Fruit fly (Drosophila melanogaster): ENCODE results near the gene CecA2.

CecA2 gene

DNA sequence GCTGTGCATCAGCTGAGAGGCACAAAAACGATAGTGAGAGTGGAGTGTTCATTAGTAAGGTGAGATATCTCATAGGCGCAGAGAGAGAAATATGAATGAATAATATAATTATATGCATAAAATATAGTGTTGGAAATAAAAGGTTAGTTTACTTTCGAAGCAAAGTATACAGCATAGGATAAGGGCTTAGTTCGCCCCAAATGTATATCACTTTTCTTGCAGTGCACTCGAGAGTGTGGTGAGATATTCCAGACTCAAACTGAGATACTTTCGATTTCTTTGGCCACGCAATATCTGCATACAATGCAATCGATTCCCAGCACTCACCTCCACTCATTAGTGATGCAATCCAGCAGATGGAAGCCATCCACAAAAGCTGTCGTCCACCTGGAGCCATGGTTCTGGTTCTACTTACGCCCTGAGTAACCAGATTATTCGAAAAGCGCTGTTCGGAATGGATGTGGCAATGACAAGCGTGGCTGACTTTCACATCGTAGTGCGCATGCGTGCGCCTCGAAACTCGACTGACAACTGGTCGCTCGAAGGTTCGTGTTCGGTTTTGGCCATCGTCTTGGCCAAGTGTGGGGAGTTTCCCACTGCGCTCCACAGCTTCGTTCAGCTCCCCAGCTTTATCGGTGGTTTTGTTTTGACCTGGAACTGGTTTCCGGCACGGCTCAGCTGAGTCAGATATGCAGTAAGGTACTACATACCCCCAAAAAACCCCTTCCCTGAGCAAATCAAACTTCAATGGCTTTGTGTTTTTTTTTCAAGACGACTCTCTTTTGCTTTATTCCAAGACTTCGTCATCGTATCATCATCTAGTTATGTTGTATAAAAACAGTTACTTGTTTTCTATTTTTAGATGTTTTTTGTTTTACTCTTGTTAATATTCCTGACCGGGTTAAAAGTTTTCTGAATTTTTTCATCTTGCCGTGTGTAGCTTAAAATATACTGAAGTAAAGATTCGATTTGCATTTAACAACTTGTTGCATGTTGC, 41.0 kb upstream of the CecA2 start, which contains the start of gene Rsod (continued):
- TF ChIP-seq wor (GFP tag; IDR thresholded peaks at IDR 0.05) (peak; percentile 28; the same call in 1 of the 2 replicates), CG18599 (GFP tag; optimal IDR thresholded peaks at IDR 0.05) (peak; percentile 20), CG4854 (GFP tag; optimal IDR thresholded peaks at IDR 0.05) (no peak), CG11085 (GFP tag; IDR thresholded peaks at IDR 0.05) (0 out of 2 replicates have a peak, but pooled peaks have one; percentile 45), bbx (GFP tag; IDR thresholded peaks at IDR 0.05; ENCODE audit: partially characterized antibody) (peak; percentile 22; the same call in 1 of the 2 replicates), Vsx1 (GFP tag; optimal IDR thresholded peaks at IDR 0.05) (peak; percentile 64), CG33213 (GFP tag; optimal IDR thresholded peaks at IDR 0.05) (no peak), seq (GFP tag; IDR thresholded peaks at IDR 0.05) (peak; percentile 70), CoRest (tag; optimal IDR thresholded peaks at IDR 0.05) (peak; percentile 27), CG5953 (GFP tag; IDR thresholded peaks at IDR 0.05) (peak; percentile 47), BtbVII (GFP tag; optimal IDR thresholded peaks at IDR 0.05) (peak; percentile 10), Sox102F (GFP tag; optimal IDR thresholded peaks at IDR 0.05) (peak; percentile 72), bab2 (GFP tag; optimal IDR thresholded peaks at IDR 0.05) (no peak), emc (GFP tag; optimal IDR thresholded peaks at IDR 0.05) (no peak), CG9437 (GFP tag; optimal IDR thresholded peaks at IDR 0.05) (peak; percentile 15), wdn (GFP tag; IDR thresholded peaks at IDR 0.05) (0 out of 2 replicates have a peak, but pooled peaks have one; percentile 33), CG1529 (GFP tag; optimal IDR thresholded peaks at IDR 0.05) (peak; percentile 67), lmd (GFP tag; IDR thresholded peaks at IDR 0.05) (peak; percentile 75), her (GFP tag; optimal IDR thresholded peaks at IDR 0.05) (no peak), amos (GFP tag; IDR thresholded peaks at IDR 0.05; ENCODE audit: partially characterized antibody) (no peak; the same call in 1 of the 2 replicates), Elba2 (GFP tag; optimal IDR thresholded peaks at IDR 0.05) (no peak), CG7839 (tag; optimal IDR thresholded peaks at IDR 0.05) (peak; percentile 62), Bgb (GFP tag; IDR thresholded peaks at IDR 0.05; ENCODE audit: partially characterized antibody) (no peak), HLH54F (GFP tag; optimal IDR thresholded peaks at IDR 0.05) (no peak), toy (GFP tag; IDR thresholded peaks at IDR 0.05) (peak; percentile 60), CG12155 (GFP tag; optimal IDR thresholded peaks at IDR 0.05) (no peak), fd102C (GFP tag; optimal IDR thresholded peaks at IDR 0.05) (no peak), Oaz (GFP tag; IDR thresholded peaks at IDR 0.05) (peak; percentile 37), CG5245 (GFP tag; optimal IDR thresholded peaks at IDR 0.05) (peak; percentile 37), CG2678 (tag; optimal IDR thresholded peaks at IDR 0.05) (peak; percentile 63), klu (GFP tag; IDR thresholded peaks at IDR 0.05) (no peak), Max (GFP tag; optimal IDR thresholded peaks at IDR 0.05) (peak; percentile 41), zen (tag; optimal IDR thresholded peaks at IDR 0.05) (no peak), CG4282 (GFP tag; optimal IDR thresholded peaks at IDR 0.05) (no peak), vnd (GFP tag; IDR thresholded peaks at IDR 0.05; ENCODE audit: partially characterized antibody) (no peak), ara (GFP tag; IDR thresholded peaks at IDR 0.05) (peak; percentile 76), tna (GFP tag; IDR thresholded peaks at IDR 0.05; ENCODE audit: partially characterized antibody) (no peak), CG12104 (GFP tag; optimal IDR thresholded peaks at IDR 0.05) (peak; percentile 28), MBD-R2 (GFP tag; IDR thresholded peaks at IDR 0.05) (peak; percentile 32; the same call in 1 of the 2 replicates), Nf-YB (GFP tag; optimal IDR thresholded peaks at IDR 0.05) (no peak), zfh1 (GFP tag; IDR thresholded peaks at IDR 0.05) (peak; percentile 83), Scr (GFP tag; IDR thresholded peaks at IDR 0.05; ENCODE audit: partially characterized antibody) (no peak), CG1602 (GFP tag; optimal IDR thresholded peaks at IDR 0.05) (peak; percentile 46), CG9797 (GFP tag; optimal IDR thresholded peaks at IDR 0.05) (no peak), kni (GFP tag; optimal IDR thresholded peaks at IDR 0.05) (peak; percentile 31), lilli (GFP tag; optimal IDR thresholded peaks at IDR 0.05) (peak; percentile 32), H15 (GFP tag; IDR thresholded peaks at IDR 0.05) (peak; percentile 79), disco-r (GFP tag; optimal IDR thresholded peaks at IDR 0.05) (no peak)

All from whole organism, embryonic.